Worm (Caenorhabditis elegans) whole organism, midembryonic: Measurements from ENCODE around the gene R148.7.

Source experiments
- T22C8.4 ChIP-seq: fragments of 200-800 bp; sonication (Bioruptor generic); IDR thresholded peaks from 2 replicates; pipeline ENCODE4 v1.3.6; 2022; ENCODE audit warnings: missing genetic modification characterization, missing compliant biosample characterization
- cog-1 ChIP-seq: sonication (generic microtip); optimal IDR thresholded peaks from 2 replicates; lab custom pipeline; 2016; ENCODE audit warnings: missing genetic modification characterization, missing compliant biosample characterization
- flt-1 ChIP-seq: fragments of 200-800 bp; sonication (Bioruptor generic); IDR thresholded peaks from 2 replicates; pipeline ENCODE4 v1.3.6; 2022; ENCODE audit warnings: missing genetic modification characterization, missing compliant biosample characterization
- klf-2 ChIP-seq: fragments of 200-800 bp; sonication (Bioruptor generic); conservative IDR thresholded peaks from 2 replicates; pipeline ENCODE4 v1.3.6; 2022; ENCODE audit warnings: missing genetic modification reagents, missing genetic modification characterization, missing compliant biosample characterization
- med-1 ChIP-seq: sonication (generic microtip); optimal IDR thresholded peaks from 2 replicates; lab custom pipeline; 2017; ENCODE audit warnings: missing genetic modification characterization, mild to moderate bottlenecking, missing compliant biosample characterization, antibody characterized with exemption, missing genetic modification reagents; ENCODE audit not compliant: insufficient read depth
- ref-1 ChIP-seq: fragments of 200-800 bp; sonication (Bioruptor generic); conservative IDR thresholded peaks from 2 replicates; pipeline ENCODE4 v1.3.6; 2022; ENCODE audit warnings: missing genetic modification reagents, missing genetic modification characterization, missing compliant biosample characterization
- tab-1 ChIP-seq: fragments of 200-800 bp; sonication (Bioruptor generic); IDR thresholded peaks from 2 replicates; pipeline ENCODE4 v1.3.6; 2022; ENCODE audit warnings: missing genetic modification characterization, missing compliant biosample characterization
- ztf-23 ChIP-seq: fragments of 200-800 bp; sonication (Bioruptor generic); IDR thresholded peaks from 2 replicates; pipeline ENCODE4 v1.3.6; 2022; ENCODE audit warnings: missing genetic modification reagents, missing genetic modification characterization, missing compliant biosample characterization
- ztf-29 ChIP-seq: fragments of 200-800 bp; sonication (Bioruptor generic); IDR thresholded peaks from 2 replicates; pipeline ENCODE4 v1.3.6; 2022; ENCODE audit warnings: missing genetic modification reagents, missing genetic modification characterization, missing compliant biosample characterization

- TF ChIP-seq flt-1 (no peak), klf-2 (GFP tag; lab: Robert Waterston, UW) (no peak), tab-1 (no peak), ztf-23 (GFP tag; lab: Robert Waterston, UW) (no peak), ztf-29 (GFP tag; lab: Robert Waterston, UW) (no peak), cog-1 (tag; lab: Kevin White, UChicago) (no peak), ref-1 (GFP tag; lab: Robert Waterston, UW) (no peak), med-1 (GFP tag; lab: Kevin White, UChicago) (no peak), T22C8.4 (GFP tag; lab: Robert Waterston, UW) (no peak)
These were observed at the start of gene R148.7 for ce11 chrIII:3198307-3198706.
